Worm (Caenorhabditis elegans) whole organism, late embryonic: ENCODE measurements around the gene gmap-1.

Experiments
- dve-1 ChIP-seq: sonication (generic microtip); optimal IDR thresholded peaks from 2 replicates; lab custom pipeline; 2017; ENCODE audit warnings: antibody characterized with exemption, mild to moderate bottlenecking, missing genetic modification characterization, missing compliant biosample characterization
- lim-6 ChIP-seq: sonication (generic microtip); optimal IDR thresholded peaks from 2 replicates; lab custom pipeline; 2016; ENCODE audit warnings: missing genetic modification characterization, missing compliant biosample characterization
- pha-4 ChIP-seq: fragments of 150-350 bp; optimal IDR thresholded peaks from 2 replicates; lab custom pipeline; 2018; ENCODE audit warnings: missing biosample characterization, missing genetic modification reagents, missing genetic modification characterization
- sox-4 ChIP-seq: sonication (generic microtip); optimal IDR thresholded peaks from 2 replicates; lab custom pipeline; 2017; ENCODE audit warnings: mild to moderate bottlenecking, missing genetic modification characterization, inconsistent platforms, missing compliant biosample characterization
- ztf-16 ChIP-seq: sonication (generic microtip); optimal IDR thresholded peaks from 2 replicates; lab custom pipeline; 2017; ENCODE audit warnings: missing genetic modification characterization, missing compliant biosample characterization

DNA sequence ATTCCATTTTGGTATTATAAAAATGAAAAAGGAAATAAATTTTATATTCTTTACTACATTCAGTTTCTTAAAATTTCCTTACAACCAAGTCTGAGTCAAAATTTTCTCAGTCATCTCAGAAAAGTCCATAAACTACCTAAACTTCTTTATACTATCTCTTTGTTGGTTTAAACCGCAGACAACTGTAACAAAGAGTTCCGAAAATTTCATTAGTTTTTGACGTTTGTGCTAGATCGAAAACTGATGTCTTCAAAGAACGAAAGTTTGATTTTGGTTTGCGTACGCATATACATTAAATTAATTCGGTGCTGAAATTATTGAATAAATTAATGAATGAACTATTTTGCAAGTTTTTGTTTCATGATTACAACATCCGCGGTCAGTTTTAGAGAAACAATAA lies 24.1 kb upstream of the gmap-1 start:
- TF ChIP-seq dve-1 (tag; lab: Kevin White, UChicago) = no peak
- TF ChIP-seq pha-4 (tag; lab: Kevin White, UChicago) = no peak
- no peak for TF ChIP-seq sox-4 (tag; lab: Kevin White, UChicago)
- TF ChIP-seq lim-6 (tag; lab: Kevin White, UChicago) = no peak
- TF ChIP-seq ztf-16 (tag; lab: Kevin White, UChicago) = no peak
